Worm (Caenorhabditis elegans) whole organism, L4/young adult: Measurements from ENCODE around the gene R07A4.2.

Source experiments
- W03F9.2 ChIP-seq: fragments of 150-350 bp; optimal IDR thresholded peaks from 2 replicates; lab custom pipeline; 2014; ENCODE audit warnings: missing biosample characterization, missing genetic modification characterization
- dao-5 ChIP-seq: sonication (generic microtip); optimal IDR thresholded peaks from 2 replicates; lab custom pipeline; 2016; ENCODE audit warnings: missing genotype, missing genetic modification characterization, moderate library complexity, missing compliant biosample characterization
- him-1 ChIP-seq: sonication (generic microtip); optimal IDR thresholded peaks from 2 replicates; lab custom pipeline; 2016; ENCODE audit warnings: missing genotype, missing genetic modification reagents, missing genetic modification characterization, missing compliant biosample characterization

DNA sequence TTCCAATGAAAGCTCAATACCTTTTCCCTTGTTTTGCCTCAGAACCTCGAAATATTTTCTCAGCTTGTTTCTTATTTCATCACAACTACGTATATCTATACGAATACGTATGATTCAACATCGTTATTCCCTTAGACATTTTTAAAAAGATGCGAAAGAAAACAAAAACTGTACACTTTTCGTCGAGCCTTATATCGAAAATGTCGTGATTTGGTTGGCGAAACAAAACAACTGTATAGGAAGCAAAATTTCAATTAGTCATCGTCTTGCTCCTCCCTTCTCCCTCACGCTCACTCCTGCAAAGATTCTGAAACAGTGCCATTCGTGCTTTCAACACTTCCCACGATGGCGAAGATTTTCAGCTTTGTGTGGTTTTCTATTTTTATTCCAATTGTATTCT lies 40.9 kb upstream of the R07A4.2 start, which contains the start of gene ttr-14:
- TF ChIP-seq dao-5 (tag; lab: Kevin White, UChicago), result no peak
- TF ChIP-seq W03F9.2 (tag; lab: Kevin White, UChicago), result no peak
- no peak for TF ChIP-seq him-1 (tag; lab: Kevin White, UChicago)
